Worm (Caenorhabditis elegans) whole organism, L3 larva: ENCODE data around the gene lron-15.
A peak's percentile ranks its signal among the peaks of the same experiment; 100 is the strongest.

Experiments used
- R02D3.7 ChIP-seq: fragments of 150-350 bp; optimal IDR thresholded peaks from 2 replicates; lab custom pipeline; 2014; ENCODE audit warnings: missing biosample characterization, missing genetic modification characterization
- ZK546.5 ChIP-seq: sonication (generic microtip); optimal IDR thresholded peaks from 2 replicates; lab custom pipeline; 2017; ENCODE audit warnings: missing biosample characterization, missing genetic modification characterization
- aly-2 ChIP-seq: fragments of 150-350 bp; optimal IDR thresholded peaks from 2 replicates; lab custom pipeline; 2014; ENCODE audit warnings: missing biosample characterization, missing genetic modification characterization
- ama-1 ChIP-seq: fragments of 150-350 bp; optimal IDR thresholded peaks from 2 replicates; lab custom pipeline; 2018
- ceh-16 ChIP-seq: sonication (generic microtip); optimal IDR thresholded peaks from 2 replicates; lab custom pipeline; 2017; ENCODE audit warnings: missing biosample characterization, missing genetic modification characterization
- ceh-82 ChIP-seq: fragments of 150-350 bp; optimal IDR thresholded peaks from 2 replicates; lab custom pipeline; 2014; ENCODE audit warnings: missing biosample characterization, missing genetic modification characterization
- daf-12 ChIP-seq: fragments of 150-350 bp; optimal IDR thresholded peaks from 2 replicates; lab custom pipeline; 2014; ENCODE audit warnings: missing biosample characterization, missing genetic modification reagents, missing genetic modification characterization
- egl-5 ChIP-seq: fragments of 150-350 bp; optimal IDR thresholded peaks from 2 replicates; lab custom pipeline; 2017; ENCODE audit warnings: missing biosample characterization, missing genetic modification reagents, missing genetic modification characterization, inconsistent platforms
- elt-1 ChIP-seq: fragments of 150-350 bp; optimal IDR thresholded peaks from 2 replicates; lab custom pipeline; 2014; ENCODE audit warnings: missing biosample characterization, missing genetic modification characterization
- eor-1 ChIP-seq, 2 experiments: fragments of 150-350 bp; optimal IDR thresholded peaks; 2 replicates each; lab custom pipeline; 2014 to 2018; ENCODE audit warnings: missing biosample characterization in 2 of 2, missing genetic modification characterization in 2 of 2
- fkh-10 ChIP-seq: sonication (generic microtip); optimal IDR thresholded peaks from 2 replicates; lab custom pipeline; 2017; ENCODE audit warnings: missing biosample characterization, missing genetic modification reagents, missing genetic modification characterization
- jun-1 ChIP-seq: fragments of 150-350 bp; optimal IDR thresholded peaks from 2 replicates; lab custom pipeline; 2014; ENCODE audit warnings: missing biosample characterization, missing genetic modification reagents, missing genetic modification characterization
- lin-15B ChIP-seq: fragments of 150-350 bp; optimal IDR thresholded peaks from 2 replicates; lab custom pipeline; 2014; ENCODE audit warnings: missing biosample characterization, missing genetic modification characterization
- lsy-12 ChIP-seq: sonication (generic microtip); optimal IDR thresholded peaks from 2 replicates; lab custom pipeline; 2016; ENCODE audit warnings: mild to moderate bottlenecking, missing genetic modification characterization, missing compliant biosample characterization
- nhr-11 ChIP-seq: fragments of 150-350 bp; optimal IDR thresholded peaks from 2 replicates; lab custom pipeline; 2014; ENCODE audit warnings: missing biosample characterization, missing genetic modification characterization
- nhr-23 ChIP-seq: fragments of 150-350 bp; optimal IDR thresholded peaks from 2 replicates; lab custom pipeline; 2014; ENCODE audit warnings: missing biosample characterization, missing genetic modification reagents, missing genetic modification characterization
- nhr-237 ChIP-seq: fragments of 150-350 bp; optimal IDR thresholded peaks from 2 replicates; lab custom pipeline; 2014; ENCODE audit warnings: missing biosample characterization, missing genetic modification characterization
- nhr-25 ChIP-seq: sonication (generic microtip); optimal IDR thresholded peaks from 2 replicates; lab custom pipeline; 2017; ENCODE audit warnings: missing biosample characterization, missing genetic modification characterization
- nhr-28 ChIP-seq: fragments of 150-350 bp; optimal IDR thresholded peaks from 2 replicates; lab custom pipeline; 2014; ENCODE audit warnings: missing biosample characterization, missing genetic modification characterization
- nhr-67 ChIP-seq: fragments of 150-350 bp; optimal IDR thresholded peaks from 2 replicates; lab custom pipeline; 2014; ENCODE audit warnings: missing biosample characterization, missing genetic modification characterization
- skn-1 ChIP-seq: fragments of 150-350 bp; optimal IDR thresholded peaks from 2 replicates; lab custom pipeline; 2014; ENCODE audit warnings: missing biosample characterization, missing genetic modification characterization
- tbx-2 ChIP-seq: sonication (generic microtip); optimal IDR thresholded peaks from 2 replicates; lab custom pipeline; 2016; ENCODE audit warnings: mild to moderate bottlenecking, missing genetic modification characterization, missing compliant biosample characterization
- unc-39 ChIP-seq: sonication (generic microtip); optimal IDR thresholded peaks from 4 replicates; lab custom pipeline; 2017; ENCODE audit warnings: missing biosample characterization, missing genetic modification characterization
- unc-62 ChIP-seq: fragments of 150-350 bp; sonication (generic microtip); optimal IDR thresholded peaks from 4 replicates; lab custom pipeline; 2014; ENCODE audit warnings: missing biosample characterization, missing genetic modification reagents, missing genetic modification characterization
- ztf-11 ChIP-seq: fragments of 150-350 bp; optimal IDR thresholded peaks from 2 replicates; lab custom pipeline; 2014; ENCODE audit warnings: missing biosample characterization, missing genetic modification characterization

lron-15 gene

ce11 chrII:6491817-6492452 lies 52.8 kb downstream of the lron-15 start, which contains the start of the genes T28D9.11 and T28D9.1 (continued):
- TF ChIP-seq skn-1 (tag; lab: Kevin White, UChicago): no peak
- peak; percentile 89 for TF ChIP-seq ama-1 (lab: Kevin White, UChicago)
- TF ChIP-seq ceh-82 (tag; lab: Kevin White, UChicago): no peak
- TF ChIP-seq unc-39 (tag; lab: Kevin White, UChicago): no peak
- no peak for TF ChIP-seq nhr-11
- no peak for TF ChIP-seq daf-12 (tag; lab: Kevin White, UChicago)
- no peak for TF ChIP-seq ceh-16 (tag; lab: Kevin White, UChicago)
- TF ChIP-seq lin-15B: peak; percentile 80
- no peak for TF ChIP-seq eor-1 (tag; optimal IDR thresholded peaks at IDR 0.05; lab: Kevin White, UChicago)
- TF ChIP-seq nhr-28 (tag; lab: Kevin White, UChicago): no peak
- no peak for TF ChIP-seq unc-62 (GFP tag; lab: Kevin White, UChicago)
- no peak for TF ChIP-seq egl-5 (tag; lab: Kevin White, UChicago)
- no peak for TF ChIP-seq tbx-2 (tag; lab: Kevin White, UChicago)
- no peak for TF ChIP-seq aly-2 (tag; lab: Kevin White, UChicago)
- TF ChIP-seq lsy-12: peak; percentile 47
- no peak for TF ChIP-seq jun-1 (tag; lab: Kevin White, UChicago)
- TF ChIP-seq nhr-23 (tag; lab: Kevin White, UChicago): no peak
- TF ChIP-seq nhr-67 (tag; lab: Kevin White, UChicago): no peak
- no peak for TF ChIP-seq nhr-25 (tag; lab: Kevin White, UChicago)
- TF ChIP-seq ztf-11: no peak

ce11 chrII:6491187-6491586 lies 53.5 kb downstream of the lron-15 start:
- TF ChIP-seq unc-62 (GFP tag; lab: Kevin White, UChicago) (no peak), aly-2 (tag; lab: Kevin White, UChicago) (no peak), R02D3.7 (tag; lab: Kevin White, UChicago) (no peak), elt-1 (no peak), lin-15B (no peak), fkh-10 (GFP tag; lab: Kevin White, UChicago) (no peak), nhr-237 (tag; lab: Kevin White, UChicago) (no peak), ceh-16 (tag; lab: Kevin White, UChicago) (no peak), ZK546.5 (tag; lab: Kevin White, UChicago) (no peak)
